Worm (Caenorhabditis elegans): ENCODE measurements around the gene F35G2.3.

DNA sequence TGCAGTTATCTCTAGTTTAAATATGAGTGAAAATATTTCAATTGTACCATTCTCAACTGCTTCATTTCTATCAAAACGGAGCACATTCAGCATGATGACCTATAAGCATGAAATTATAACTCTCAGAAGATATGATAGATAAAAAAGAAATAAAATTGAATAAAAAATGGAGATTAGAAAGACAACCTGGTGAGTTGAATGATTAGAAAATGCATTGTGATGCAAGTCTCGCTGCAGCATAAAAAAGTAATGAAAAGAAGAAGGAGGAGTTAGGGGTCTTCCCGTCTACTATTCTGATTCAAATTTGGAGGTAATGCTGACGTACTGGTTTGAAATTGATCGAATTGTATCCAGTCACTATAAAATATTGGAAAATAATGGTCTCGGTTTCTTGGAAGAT is 35.3 kb downstream of the F35G2.3 start, which contains the start of gene sre-15:
- TF ChIP-seq nhr-76 (tag; optimal IDR thresholded peaks at IDR 0.05) (no peak), pha-4 (tag; optimal IDR thresholded peaks at IDR 0.05) (no peak), egl-27 (tag; optimal IDR thresholded peaks at IDR 0.05) (no peak), lin-15B (tag; optimal IDR thresholded peaks at IDR 0.05) (no peak), fos-1 (tag; optimal IDR thresholded peaks at IDR 0.05) (no peak), unc-62 (GFP tag; optimal IDR thresholded peaks at IDR 0.05) (no peak), nhr-77 (tag; optimal IDR thresholded peaks at IDR 0.05) (no peak), lin-39 (tag; optimal IDR thresholded peaks at IDR 0.05) (no peak)

All from whole organism, L3 larva.